Worm (Caenorhabditis elegans): Measurements from ENCODE around the gene ttr-21.

- TF ChIP-seq cey-2 (tag; optimal IDR thresholded peaks at IDR 0.05; ENCODE audit: borderline replicate concordance, insufficient read depth) (no peak), R02D3.7 (tag; optimal IDR thresholded peaks at IDR 0.05) (no peak), mep-1 (tag; optimal IDR thresholded peaks at IDR 0.05) (no peak)
These were observed 17.0 kb downstream of the ttr-21 start, which contains the start of gene srx-128 for ce11 chrV:13837173-13837572.

Data from whole organism, L4 larva.